Fruit fly (Drosophila melanogaster): ENCODE data around the gene CG14903.

DNA sequence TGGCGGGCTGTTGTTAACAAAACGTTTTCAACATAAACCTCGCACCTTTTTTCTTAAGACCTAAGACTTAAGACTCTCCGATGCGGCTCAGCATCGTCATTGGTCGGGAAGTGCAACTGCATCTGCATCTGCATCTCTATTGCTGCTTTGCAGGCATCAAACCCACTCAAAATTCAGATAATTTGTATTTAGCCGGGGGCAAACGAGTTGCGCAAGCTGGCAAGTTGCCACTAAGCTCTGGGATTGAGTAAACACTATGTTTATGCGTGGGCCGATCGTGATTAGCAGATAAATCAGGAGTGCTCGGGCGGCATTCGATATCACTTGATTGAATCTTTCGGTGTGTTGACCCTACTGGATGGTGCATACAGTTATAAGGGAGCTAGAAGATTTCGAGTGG lies 48.0 kb downstream of the CG14903 start:
- TF ChIP-seq sv (GFP tag; optimal IDR thresholded peaks at IDR 0.05): no peak
- no peak for TF ChIP-seq OdsH (GFP tag; optimal IDR thresholded peaks at IDR 0.05)
- TF ChIP-seq dmrt93B (GFP tag; optimal IDR thresholded peaks at IDR 0.05): no peak
- no peak for TF ChIP-seq h (GFP tag; optimal IDR thresholded peaks at IDR 0.05)
- TF ChIP-seq Hr83 (GFP tag; optimal IDR thresholded peaks at IDR 0.05; ENCODE audit: poor library complexity, severe bottlenecking): no peak
- no peak for TF ChIP-seq fru (GFP tag; optimal IDR thresholded peaks at IDR 0.05)

Measured in whole organism, wandering third instar larva.